Worm (Caenorhabditis elegans) whole organism, early embryonic: ENCODE results near the gene ift-81.

Experiments used
- B0310.2 ChIP-seq: sonication (generic microtip); optimal IDR thresholded peaks from 2 replicates; lab custom pipeline; 2016; ENCODE audit warnings: mild to moderate bottlenecking, missing genetic modification characterization, missing compliant biosample characterization
- F13C5.2 ChIP-seq: sonication (generic microtip); optimal IDR thresholded peaks from 2 replicates; lab custom pipeline; 2017; ENCODE audit warnings: mild to moderate bottlenecking, missing genetic modification characterization, inconsistent platforms, missing compliant biosample characterization
- aly-1 ChIP-seq: sonication (generic microtip); optimal IDR thresholded peaks from 2 replicates; lab custom pipeline; 2016; ENCODE audit warnings: missing genetic modification characterization, missing compliant biosample characterization
- ama-1 ChIP-seq: fragments of 150-350 bp; optimal IDR thresholded peaks from 2 replicates; lab custom pipeline; 2014
- ceh-13 ChIP-seq: fragments of 200-800 bp; sonication (Bioruptor generic); optimal IDR thresholded peaks from 2 replicates; lab custom pipeline; 2018; ENCODE audit warnings: mild to moderate bottlenecking, missing genetic modification characterization, missing compliant biosample characterization
- ceh-36 ChIP-seq: sonication (generic microtip); optimal IDR thresholded peaks from 2 replicates; lab custom pipeline; 2016; ENCODE audit warnings: missing genetic modification characterization, inconsistent platforms, missing compliant biosample characterization
- ets-7 ChIP-seq: sonication (generic microtip); optimal IDR thresholded peaks from 2 replicates; lab custom pipeline; 2016; ENCODE audit warnings: missing genotype, missing genetic modification characterization, missing compliant biosample characterization
- flt-1 ChIP-seq: fragments of 200-800 bp; sonication (Bioruptor generic); IDR thresholded peaks from 2 replicates; pipeline ENCODE4 v1.3.6; 2022; ENCODE audit warnings: missing genetic modification characterization, missing compliant biosample characterization
- hmbx-1 ChIP-seq: sonication (generic microtip); optimal IDR thresholded peaks from 2 replicates; lab custom pipeline; 2016; ENCODE audit warnings: mild to moderate bottlenecking, missing genetic modification characterization, missing compliant biosample characterization
- hmg-4 ChIP-seq: fragments of 200-800 bp; sonication (Bioruptor generic); optimal IDR thresholded peaks from 2 replicates; lab custom pipeline; 2018; ENCODE audit warnings: mild to moderate bottlenecking, missing genetic modification characterization, missing compliant biosample characterization
- hnd-1 ChIP-seq: sonication (generic microtip); optimal IDR thresholded peaks from 2 replicates; lab custom pipeline; 2016; ENCODE audit warnings: missing genetic modification characterization, missing compliant biosample characterization
- pes-1 ChIP-seq: fragments of 200-800 bp; sonication (Bioruptor generic); IDR thresholded peaks from 2 replicates; pipeline ENCODE4 v1.3.6; 2022; ENCODE audit warnings: missing genetic modification reagents, missing genetic modification characterization, missing compliant biosample characterization
- scrt-1 ChIP-seq: fragments of 200-800 bp; sonication (Bioruptor generic); IDR thresholded peaks from 2 replicates; pipeline ENCODE4 v1.3.6; 2022; ENCODE audit warnings: missing genetic modification characterization, missing compliant biosample characterization
- sea-1 ChIP-seq: fragments of 200-800 bp; sonication (Bioruptor generic); conservative IDR thresholded peaks from 2 replicates; pipeline ENCODE4 v1.3.6; 2022; ENCODE audit warnings: missing genetic modification characterization, missing compliant biosample characterization
- tbx-11 ChIP-seq: fragments of 200-800 bp; sonication (Bioruptor generic); IDR thresholded peaks from 2 replicates; pipeline ENCODE4 v1.3.6; 2022; ENCODE audit warnings: missing genetic modification characterization, missing compliant biosample characterization
- tbx-37 ChIP-seq: fragments of 200-800 bp; sonication (Bioruptor generic); conservative IDR thresholded peaks from 2 replicates; pipeline ENCODE4 v1.3.6; 2022; ENCODE audit warnings: missing genetic modification reagents, missing genetic modification characterization, missing compliant biosample characterization
- tra-4 ChIP-seq: sonication (generic microtip); optimal IDR thresholded peaks from 2 replicates; lab custom pipeline; 2017; ENCODE audit warnings: missing genetic modification characterization, missing compliant biosample characterization

The ift-81 gene

DNA sequence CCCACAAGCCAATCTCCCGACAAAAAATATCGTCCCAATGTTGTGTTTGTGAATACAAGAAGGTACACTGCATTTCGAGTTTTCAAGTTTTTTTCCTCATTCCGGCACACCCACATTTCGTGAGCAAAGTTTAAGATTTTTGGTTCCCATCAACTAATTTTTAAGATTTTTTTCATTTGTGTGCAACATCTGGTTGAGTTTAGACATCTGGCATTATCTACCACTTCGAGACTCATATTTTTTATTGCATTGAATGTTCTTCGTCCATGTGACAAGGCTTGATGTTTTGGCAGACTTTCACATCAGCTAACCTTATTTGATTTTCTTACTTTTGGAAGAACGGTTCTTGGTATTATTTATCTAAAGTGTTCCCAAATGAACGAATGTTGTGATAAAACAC, 38.0 kb upstream of the ift-81 start:
- TF ChIP-seq pes-1 (GFP tag; lab: Robert Waterston, UW): no peak
- TF ChIP-seq aly-1 (tag; lab: Kevin White, UChicago): no peak
- no peak for TF ChIP-seq ama-1 (lab: Kevin White, UChicago)
- TF ChIP-seq scrt-1 (GFP tag; lab: Robert Waterston, UW): no peak
- no peak for TF ChIP-seq hmbx-1 (tag; lab: Kevin White, UChicago)

DNA sequence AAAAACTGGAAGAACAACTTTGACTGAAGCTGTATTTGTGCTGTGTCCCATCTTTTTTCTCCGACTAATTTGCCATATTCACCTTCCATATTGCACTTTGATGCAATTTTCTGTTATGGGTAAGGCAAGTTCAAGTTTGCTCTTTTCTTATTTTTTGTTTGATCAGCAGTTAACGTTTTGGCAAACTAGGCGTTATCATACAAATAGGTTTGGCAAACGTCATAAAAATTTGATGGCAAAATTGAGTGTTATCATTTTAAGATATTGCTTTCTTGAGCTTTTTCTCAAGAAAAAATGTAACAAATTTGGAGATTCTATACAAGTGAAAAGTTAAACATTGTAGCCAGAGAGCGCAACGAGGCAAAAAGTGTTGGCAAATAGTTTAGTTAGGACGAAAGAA, 36.3 kb upstream of the ift-81 start:
- no peak for TF ChIP-seq hmbx-1 (tag; lab: Kevin White, UChicago)
- TF ChIP-seq B0310.2: no peak
- TF ChIP-seq ceh-13 (GFP tag; lab: Kevin White, UChicago): no peak

DNA sequence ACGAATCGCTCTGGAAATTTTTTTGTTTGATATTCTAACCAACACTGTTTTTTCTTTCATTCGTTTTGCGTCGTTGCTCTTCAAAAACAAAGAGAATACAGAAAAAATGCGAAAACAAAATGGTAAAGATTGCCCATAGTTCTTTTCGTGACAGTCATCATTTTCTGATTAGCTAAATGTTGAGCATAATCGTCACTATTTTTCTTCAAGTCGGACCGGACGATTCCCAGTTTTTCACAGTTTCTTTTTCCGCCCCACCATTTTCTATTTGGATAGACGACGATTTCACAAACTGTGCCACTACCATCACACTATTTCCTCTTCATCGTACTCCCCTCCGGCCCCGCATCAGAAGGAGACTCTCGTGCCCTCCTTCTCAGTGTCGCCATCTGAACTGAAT, 34.8 kb upstream of the ift-81 start:
- TF ChIP-seq ceh-13 (GFP tag; lab: Kevin White, UChicago) (no peak), flt-1 (GFP tag; lab: Robert Waterston, UW) (no peak)

DNA sequence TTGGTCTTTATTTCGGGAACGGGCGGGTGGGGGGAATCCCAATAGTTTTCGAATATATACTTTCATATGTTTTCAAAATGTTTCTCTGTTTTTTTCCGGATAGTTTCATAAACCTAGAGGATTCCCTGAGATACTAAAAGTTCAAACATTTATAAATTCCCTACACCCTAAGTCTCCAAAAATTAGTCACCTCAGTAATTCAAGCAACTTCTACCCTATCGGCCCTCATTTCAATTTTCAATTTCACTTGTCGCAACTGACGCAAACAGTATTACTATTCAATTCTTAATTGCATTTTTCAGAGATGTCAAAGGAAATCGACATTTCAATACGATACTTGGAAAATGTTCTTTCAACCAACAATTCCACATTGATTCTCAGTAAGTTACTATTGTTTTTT, 34.3 kb upstream of the ift-81 start, which contains the start of gene Y34B4A.4:
TSS of gene Y34B4A.4 (plus strand) at position 301 of the 400 bp plus-strand sequence.
- TF ChIP-seq B0310.2 (no peak), hmbx-1 (tag; lab: Kevin White, UChicago) (no peak), pes-1 (GFP tag; lab: Robert Waterston, UW) (no peak), hnd-1 (tag; lab: Kevin White, UChicago) (no peak)

DNA sequence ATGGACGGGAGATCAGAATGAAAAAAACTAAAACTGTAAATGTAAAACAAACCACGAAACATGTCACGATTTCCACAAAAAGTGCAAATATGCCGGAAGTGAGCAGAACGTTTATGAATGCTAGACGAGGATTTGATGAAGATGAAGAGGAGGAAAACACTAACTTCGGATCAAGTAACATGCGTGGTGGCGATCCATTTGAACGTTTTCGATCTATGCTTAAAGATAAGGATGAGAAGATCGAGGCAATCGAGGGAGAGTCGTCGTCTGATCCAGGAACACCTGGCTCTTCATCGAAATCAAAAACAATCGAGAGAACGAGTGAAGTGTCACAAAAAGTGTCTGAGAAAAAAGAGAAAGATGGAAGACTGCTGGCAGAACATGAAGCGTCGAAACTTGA, 33.0 kb upstream of the ift-81 start:
- no peak for TF ChIP-seq pes-1 (GFP tag; lab: Robert Waterston, UW)
- no peak for TF ChIP-seq flt-1 (GFP tag; lab: Robert Waterston, UW)
- no peak for TF ChIP-seq hnd-1 (tag; lab: Kevin White, UChicago)
- TF ChIP-seq tra-4 (tag; lab: Kevin White, UChicago): no peak
- no peak for TF ChIP-seq hmbx-1 (tag; lab: Kevin White, UChicago)
- no peak for TF ChIP-seq sea-1 (GFP tag; lab: Robert Waterston, UW)
- no peak for TF ChIP-seq hmg-4 (GFP tag; lab: Kevin White, UChicago)
- no peak for TF ChIP-seq ama-1 (lab: Kevin White, UChicago)

DNA sequence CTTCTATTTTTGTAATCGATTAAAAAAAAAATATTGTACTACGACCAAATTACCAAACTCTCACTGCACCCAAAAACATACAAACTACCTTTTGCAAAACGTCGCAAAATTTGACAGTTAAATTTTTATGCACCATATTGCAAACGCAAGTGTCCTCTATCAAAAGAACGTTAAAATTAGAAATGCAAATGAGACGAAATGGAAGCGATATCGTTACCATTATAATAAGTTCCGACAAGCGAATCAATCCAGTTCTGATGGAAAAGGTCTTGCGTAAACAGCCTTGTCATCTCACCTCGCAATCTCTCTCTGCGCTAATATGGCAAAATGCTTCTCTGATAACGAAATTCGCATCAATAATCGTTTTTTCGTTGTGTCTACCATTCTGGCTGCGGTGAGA, 30.3 kb upstream of the ift-81 start:
- no peak for TF ChIP-seq tbx-37 (GFP tag; lab: Robert Waterston, UW)
- TF ChIP-seq scrt-1 (GFP tag; lab: Robert Waterston, UW): no peak
- no peak for TF ChIP-seq hmbx-1 (tag; lab: Kevin White, UChicago)
- TF ChIP-seq pes-1 (GFP tag; lab: Robert Waterston, UW): no peak
- no peak for TF ChIP-seq ama-1 (lab: Kevin White, UChicago)
- no peak for TF ChIP-seq flt-1 (GFP tag; lab: Robert Waterston, UW)
- no peak for TF ChIP-seq B0310.2
- no peak for TF ChIP-seq ceh-36
- no peak for TF ChIP-seq hnd-1 (tag; lab: Kevin White, UChicago)
- TF ChIP-seq aly-1 (tag; lab: Kevin White, UChicago): no peak
- TF ChIP-seq sea-1 (GFP tag; lab: Robert Waterston, UW): no peak
- no peak for TF ChIP-seq ceh-13 (GFP tag; lab: Kevin White, UChicago)
- no peak for TF ChIP-seq tra-4 (tag; lab: Kevin White, UChicago)
- TF ChIP-seq tbx-11 (GFP tag; lab: Robert Waterston, UW): no peak
- no peak for TF ChIP-seq ets-7 (tag; lab: Kevin White, UChicago)

DNA sequence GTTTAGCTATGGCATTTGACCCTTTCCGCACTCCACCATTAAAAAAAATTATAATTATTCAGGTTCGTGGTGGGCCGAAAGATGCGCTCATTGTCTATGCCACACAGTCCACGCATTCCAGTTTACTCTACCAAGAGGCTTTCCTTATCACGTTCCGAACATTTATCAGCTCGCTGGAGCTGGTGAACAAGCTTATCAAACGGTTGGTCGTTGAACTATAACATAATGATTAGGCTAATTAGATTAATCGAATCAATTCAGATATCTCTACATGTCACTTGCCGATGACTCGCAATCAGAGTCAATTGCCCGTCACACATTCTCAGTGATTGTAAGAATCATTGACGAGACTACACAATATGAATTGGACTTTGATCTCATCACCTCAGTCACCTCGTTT, 29.0 kb upstream of the ift-81 start:
- TF ChIP-seq F13C5.2: no peak
- no peak for TF ChIP-seq pes-1 (GFP tag; lab: Robert Waterston, UW)
- TF ChIP-seq ceh-13 (GFP tag; lab: Kevin White, UChicago): no peak
- no peak for TF ChIP-seq tra-4 (tag; lab: Kevin White, UChicago)
- TF ChIP-seq flt-1 (GFP tag; lab: Robert Waterston, UW): no peak
- TF ChIP-seq aly-1 (tag; lab: Kevin White, UChicago): no peak
- no peak for TF ChIP-seq scrt-1 (GFP tag; lab: Robert Waterston, UW)
- no peak for TF ChIP-seq hnd-1 (tag; lab: Kevin White, UChicago)
- no peak for TF ChIP-seq hmbx-1 (tag; lab: Kevin White, UChicago)
- TF ChIP-seq hmg-4 (GFP tag; lab: Kevin White, UChicago): no peak
- no peak for TF ChIP-seq ceh-36
- TF ChIP-seq sea-1 (GFP tag; lab: Robert Waterston, UW): no peak
- no peak for TF ChIP-seq ama-1 (lab: Kevin White, UChicago)
- TF ChIP-seq ets-7 (tag; lab: Kevin White, UChicago): no peak
- no peak for TF ChIP-seq tbx-37 (GFP tag; lab: Robert Waterston, UW)
- no peak for TF ChIP-seq B0310.2
- no peak for TF ChIP-seq tbx-11 (GFP tag; lab: Robert Waterston, UW)

DNA sequence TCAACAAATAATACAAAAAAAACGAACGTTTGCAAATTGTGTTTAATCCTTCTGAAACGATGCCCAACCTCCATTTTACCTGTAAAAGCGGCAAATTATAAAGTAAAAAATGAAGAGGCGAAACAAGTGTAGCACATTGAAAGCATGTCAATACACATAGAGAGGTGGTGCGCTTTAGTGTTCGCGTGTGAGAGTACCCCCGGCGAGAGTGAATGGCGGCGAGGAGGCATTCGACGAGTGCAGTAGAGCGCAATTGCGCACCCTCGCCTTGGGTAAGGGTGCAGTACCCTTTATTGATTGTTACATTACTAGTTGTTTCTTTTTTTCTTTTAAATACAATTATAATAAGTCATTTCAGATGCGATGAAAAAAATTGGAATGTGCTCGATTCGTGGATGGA, 23.2 kb upstream of the ift-81 start, which contains the start of gene hst-6:
TSS of gene hst-6 (plus strand) at position 353 of the 400 bp plus-strand sequence.
- TF ChIP-seq flt-1 (GFP tag; lab: Robert Waterston, UW) (peak; percentile 41; the same call in 1 of the 2 replicates), tbx-37 (GFP tag; lab: Robert Waterston, UW) (0 out of 2 replicates have a peak, but pooled peaks have one; percentile 39), hmg-4 (GFP tag; lab: Kevin White, UChicago) (peak; percentile 75), pes-1 (GFP tag; lab: Robert Waterston, UW) (no peak), aly-1 (tag; lab: Kevin White, UChicago) (no peak), sea-1 (GFP tag; lab: Robert Waterston, UW) (0 out of 2 replicates have a peak, but pooled peaks have one; percentile 50), ceh-36 (no peak), ets-7 (tag; lab: Kevin White, UChicago) (no peak), tra-4 (tag; lab: Kevin White, UChicago) (no peak), B0310.2 (no peak), hmbx-1 (tag; lab: Kevin White, UChicago) (no peak), F13C5.2 (peak; percentile 85), ama-1 (lab: Kevin White, UChicago) (no peak), hnd-1 (tag; lab: Kevin White, UChicago) (no peak), tbx-11 (GFP tag; lab: Robert Waterston, UW) (no peak), scrt-1 (GFP tag; lab: Robert Waterston, UW) (no peak), ceh-13 (GFP tag; lab: Kevin White, UChicago) (no peak)
